Worm (Caenorhabditis elegans) whole organism, L4 larva: ENCODE measurements around the gene B0034.2.

Experiments used
- F37D6.2 ChIP-seq: sonication (generic microtip); optimal IDR thresholded peaks from 2 replicates; lab custom pipeline; 2016; ENCODE audit warnings: mild to moderate bottlenecking, missing genetic modification characterization, missing compliant biosample characterization
- F44E2.7 ChIP-seq: fragments of 200-800 bp; sonication (Bioruptor generic); IDR thresholded peaks from 2 replicates; pipeline ENCODE4 v2.1.2; 2022; ENCODE audit warnings: missing genetic modification characterization, missing compliant biosample characterization
- T20F7.1 ChIP-seq: fragments of 200-800 bp; sonication (Bioruptor generic); optimal IDR thresholded peaks from 2 replicates; lab custom pipeline; 2018; ENCODE audit warnings: mild to moderate bottlenecking, missing genetic modification characterization, missing compliant biosample characterization
- Y105C5A.15 ChIP-seq: fragments of 200-800 bp; sonication (Bioruptor generic); IDR thresholded peaks from 2 replicates; pipeline ENCODE4 v1.3.6; 2022; ENCODE audit warnings: missing genetic modification characterization, missing compliant biosample characterization
- Y48G9A.11 ChIP-seq: fragments of 200-800 bp; sonication (Bioruptor generic); IDR thresholded peaks from 2 replicates; pipeline ENCODE4 v1.3.6; 2022; ENCODE audit warnings: missing genetic modification reagents, missing genetic modification characterization, missing compliant biosample characterization
- aha-1 ChIP-seq: fragments of 150-350 bp; peaks from one replicate; lab custom pipeline; 2014; ENCODE audit warnings: missing biosample characterization, missing genetic modification characterization
- aly-2 ChIP-seq: sonication (generic microtip); optimal IDR thresholded peaks from 2 replicates; lab custom pipeline; 2018; ENCODE audit warnings: missing biosample characterization, missing genetic modification characterization
- ceh-32 ChIP-seq: sonication (generic microtip); optimal IDR thresholded peaks from 2 replicates; lab custom pipeline; 2016; ENCODE audit warnings: mild to moderate bottlenecking, missing genetic modification characterization, missing compliant biosample characterization; ENCODE audit not compliant: poor library complexity
- ces-1 ChIP-seq: fragments of 150-350 bp; sonication (generic microtip); optimal IDR thresholded peaks from 4 replicates; lab custom pipeline; 2014; ENCODE audit warnings: missing biosample characterization, missing genetic modification reagents, missing genetic modification characterization
- daf-12 ChIP-seq: fragments of 150-350 bp; optimal IDR thresholded peaks from 2 replicates; lab custom pipeline; 2014; ENCODE audit warnings: missing biosample characterization, missing genetic modification reagents, missing genetic modification characterization
- daf-16 ChIP-seq, 3 experiments: sonication (generic microtip); optimal IDR thresholded peaks; 2 replicates each; lab custom pipeline; 2016 to 2017; ENCODE audit warnings: missing genetic modification characterization in 3 of 3, missing genetic modification reagents in 3 of 3, mild to moderate bottlenecking in 2 of 3, missing compliant biosample characterization in 2 of 3, missing biosample characterization in 1 of 3, moderate library complexity in 1 of 3
- daf-19 ChIP-seq: fragments of 200-800 bp; sonication (Bioruptor generic); conservative IDR thresholded peaks from 2 replicates; pipeline ENCODE4 v1.3.6; 2022; ENCODE audit warnings: missing genetic modification characterization, missing compliant biosample characterization
- dpl-1 ChIP-seq: fragments of 150-350 bp; optimal IDR thresholded peaks from 2 replicates; lab custom pipeline; 2014; ENCODE audit warnings: missing biosample characterization, missing genetic modification reagents, missing genetic modification characterization
- dve-1 ChIP-seq: sonication (generic microtip); optimal IDR thresholded peaks from 2 replicates; lab custom pipeline; 2017; ENCODE audit warnings: antibody characterized with exemption, mild to moderate bottlenecking, missing genetic modification characterization, missing compliant biosample characterization; ENCODE audit not compliant: insufficient read depth
- egl-27 ChIP-seq: sonication (generic microtip); optimal IDR thresholded peaks from 3 replicates; lab custom pipeline; 2017; ENCODE audit warnings: missing biosample characterization, missing genetic modification reagents, missing genetic modification characterization
- fkh-10 ChIP-seq: fragments of 150-350 bp; optimal IDR thresholded peaks from 2 replicates; lab custom pipeline; 2014; ENCODE audit warnings: missing biosample characterization, missing genetic modification reagents, missing genetic modification characterization
- fos-1 ChIP-seq: fragments of 150-350 bp; optimal IDR thresholded peaks from 2 replicates; lab custom pipeline; 2014; ENCODE audit warnings: missing biosample characterization, missing genetic modification characterization
- hlh-11 ChIP-seq: fragments of 200-800 bp; sonication (Bioruptor generic); optimal IDR thresholded peaks from 2 replicates; lab custom pipeline; 2018; ENCODE audit warnings: mild to moderate bottlenecking, missing genetic modification characterization, missing compliant biosample characterization
- lim-7 ChIP-seq: fragments of 200-800 bp; sonication (Bioruptor generic); IDR thresholded peaks from 2 replicates; pipeline ENCODE4 v1.3.6; 2022; ENCODE audit warnings: missing genetic modification characterization, missing compliant biosample characterization
- lin-13 ChIP-seq: fragments of 150-350 bp; optimal IDR thresholded peaks from 2 replicates; lab custom pipeline; 2014; ENCODE audit warnings: missing biosample characterization, missing genetic modification reagents, missing genetic modification characterization
- lin-29 ChIP-seq: fragments of 200-800 bp; sonication (Bioruptor generic); IDR thresholded peaks from 2 replicates; pipeline ENCODE4 v1.3.6; 2022; ENCODE audit warnings: missing genetic modification reagents, missing genetic modification characterization, missing compliant biosample characterization
- lsy-2 ChIP-seq, 2 experiments: fragments of 150-350 bp in 1 of 2; sonication (generic microtip) in 1 of 2; optimal IDR thresholded peaks; 2 replicates each; lab custom pipeline; 2014 to 2017; ENCODE audit warnings: missing biosample characterization in 2 of 2, missing genetic modification characterization in 2 of 2
- mep-1 ChIP-seq: fragments of 150-350 bp; sonication (generic microtip); optimal IDR thresholded peaks from 3 replicates; lab custom pipeline; 2014; ENCODE audit warnings: missing biosample characterization, missing genetic modification characterization
- nhr-102 ChIP-seq: sonication (generic microtip); optimal IDR thresholded peaks from 2 replicates; lab custom pipeline; 2016; ENCODE audit warnings: mild to moderate bottlenecking, missing genetic modification characterization, moderate library complexity, missing compliant biosample characterization
- nhr-237 ChIP-seq: sonication (generic microtip); optimal IDR thresholded peaks from 2 replicates; lab custom pipeline; 2017; ENCODE audit warnings: missing biosample characterization, missing genetic modification characterization
- nhr-28 ChIP-seq: fragments of 150-350 bp; optimal IDR thresholded peaks from 2 replicates; lab custom pipeline; 2014; ENCODE audit warnings: missing biosample characterization, missing genetic modification characterization
- nhr-41 ChIP-seq: fragments of 200-800 bp; sonication (Bioruptor generic); IDR thresholded peaks from 2 replicates; pipeline ENCODE4 v1.3.6; 2022; ENCODE audit warnings: missing genetic modification reagents, missing genetic modification characterization, missing compliant biosample characterization
- nhr-48 ChIP-seq: sonication (generic microtip); optimal IDR thresholded peaks from 2 replicates; lab custom pipeline; 2016; ENCODE audit warnings: mild to moderate bottlenecking, missing genetic modification characterization, missing compliant biosample characterization
- nhr-6 ChIP-seq: fragments of 150-350 bp; optimal IDR thresholded peaks from 2 replicates; lab custom pipeline; 2014; ENCODE audit warnings: missing biosample characterization, missing genetic modification characterization
- nhr-77 ChIP-seq: fragments of 150-350 bp; optimal IDR thresholded peaks from 2 replicates; lab custom pipeline; 2014; ENCODE audit warnings: missing biosample characterization, missing genetic modification characterization
- pha-4 ChIP-seq, 2 experiments: fragments of 150-350 bp in 1 of 2; fragments of 200-800 bp in 1 of 2; sonication (Bioruptor generic) in 1 of 2; IDR thresholded peaks in 1 of 2; optimal IDR thresholded peaks in 1 of 2; 2 replicates each; pipeline versions ENCODE4 v1.3.6 to Lab custom; 2014 to 2022; ENCODE audit warnings: missing genetic modification characterization in 2 of 2, missing genetic modification reagents in 2 of 2, missing biosample characterization in 1 of 2, missing compliant biosample characterization in 1 of 2
- php-3 ChIP-seq: fragments of 200-800 bp; sonication (Bioruptor generic); IDR thresholded peaks from 2 replicates; pipeline ENCODE4 v1.3.6; 2022; ENCODE audit warnings: missing genetic modification reagents, missing genetic modification characterization, missing compliant biosample characterization
- pqm-1 ChIP-seq: sonication (generic microtip); optimal IDR thresholded peaks from 2 replicates; lab custom pipeline; 2017; ENCODE audit warnings: missing biosample characterization, missing genetic modification characterization
- set-16 ChIP-seq: fragments of 200-800 bp; sonication (Bioruptor generic); IDR thresholded peaks from 2 replicates; pipeline ENCODE4 v1.3.6; 2022; ENCODE audit warnings: missing genetic modification reagents, missing genetic modification characterization, missing compliant biosample characterization
- skn-1 ChIP-seq: fragments of 150-350 bp; optimal IDR thresholded peaks from 2 replicates; lab custom pipeline; 2014; ENCODE audit warnings: missing biosample characterization, missing genetic modification characterization
- snpc-1.2 ChIP-seq: fragments of 200-800 bp; sonication (Bioruptor generic); IDR thresholded peaks from 2 replicates; pipeline ENCODE4 v1.3.6; 2022; ENCODE audit warnings: missing genetic modification reagents, missing genetic modification characterization, missing compliant biosample characterization
- spr-1 ChIP-seq: sonication (generic microtip); optimal IDR thresholded peaks from 2 replicates; lab custom pipeline; 2016; ENCODE audit warnings: mild to moderate bottlenecking, missing genetic modification characterization, missing compliant biosample characterization
- tag-97 ChIP-seq: fragments of 200-800 bp; sonication (Bioruptor generic); IDR thresholded peaks from 2 replicates; pipeline ENCODE4 v1.3.6; 2022; ENCODE audit warnings: missing genetic modification characterization, missing compliant biosample characterization
- tra-1 ChIP-seq: fragments of 200-800 bp; sonication (Bioruptor generic); IDR thresholded peaks from 2 replicates; pipeline ENCODE4 v1.3.6; 2022; ENCODE audit warnings: missing genetic modification reagents, missing genetic modification characterization, missing compliant biosample characterization
- zfp-3 ChIP-seq: fragments of 200-800 bp; sonication (Bioruptor generic); conservative IDR thresholded peaks from 2 replicates; pipeline ENCODE4 v1.3.6; 2022; ENCODE audit warnings: missing genetic modification reagents, missing genetic modification characterization, missing compliant biosample characterization

B0034.2 gene

ce11 chrII:5901407-5902026 is 42.7 kb downstream of the B0034.2 start (continued):
- TF ChIP-seq snpc-1.2 (GFP tag; lab: Robert Waterston, UW) (no peak), F44E2.7 (GFP tag; lab: Robert Waterston, UW) (no peak), fos-1 (tag; lab: Kevin White, UChicago) (no peak), nhr-102 (tag; lab: Kevin White, UChicago) (peak; percentile 43), pha-4 (GFP tag; IDR thresholded peaks at IDR 0.05; lab: Robert Waterston, UW) (peak; percentile 61), pha-4 (tag; optimal IDR thresholded peaks at IDR 0.05; lab: Kevin White, UChicago) (no peak), aly-2 (tag; lab: Kevin White, UChicago) (no peak), dpl-1 (peak; percentile 16), Y105C5A.15 (no peak), zfp-3 (GFP tag; lab: Robert Waterston, UW) (no peak), T20F7.1 (GFP tag; lab: Kevin White, UChicago) (no peak), fkh-10 (GFP tag; lab: Kevin White, UChicago) (no peak), dve-1 (tag; lab: Kevin White, UChicago) (peak; percentile 56), lsy-2 (tag; optimal IDR thresholded peaks at IDR 0.05; lab: Kevin White, UChicago) (peak in 1 of 2 experiments; percentile 15), ces-1 (no peak), lin-29 (GFP tag; lab: Robert Waterston, UW) (0 out of 2 replicates have a peak, but pooled peaks have one; percentile 43), set-16 (GFP tag; lab: Robert Waterston, UW) (peak; percentile 99), mep-1 (tag; lab: Kevin White, UChicago) (peak; percentile 65), lin-13 (GFP tag; lab: Kevin White, UChicago) (no peak), nhr-41 (GFP tag; lab: Robert Waterston, UW) (no peak), egl-27 (tag; lab: Kevin White, UChicago) (no peak), daf-19 (GFP tag; lab: Robert Waterston, UW) (no peak), nhr-6 (no peak), nhr-48 (peak; percentile 71), lim-7 (GFP tag; lab: Robert Waterston, UW) (no peak), spr-1 (tag; lab: Kevin White, UChicago) (peak; percentile 58), ceh-32 (tag; lab: Kevin White, UChicago) (peak; percentile 27), daf-12 (no peak), Y48G9A.11 (GFP tag; lab: Robert Waterston, UW) (no peak)

ce11 chrII:5899865-5900486 is 44.2 kb downstream of the B0034.2 start:
- TF ChIP-seq tag-97 (no peak), nhr-28 (tag; lab: Kevin White, UChicago) (peak; percentile 67), tra-1 (GFP tag; lab: Robert Waterston, UW) (no peak), pqm-1 (tag; lab: Kevin White, UChicago) (peak; percentile 30), daf-16 (GFP tag; optimal IDR thresholded peaks at IDR 0.05; lab: Kevin White, UChicago) (no peak), daf-16 (tag; optimal IDR thresholded peaks at IDR 0.05; lab: Kevin White, UChicago) (peak; percentile 29), nhr-6 (no peak), F37D6.2 (tag; lab: Kevin White, UChicago) (no peak), nhr-237 (tag; lab: Kevin White, UChicago) (no peak), aha-1 (tag; lab: Kevin White, UChicago) (peak; percentile 97), nhr-77 (tag; lab: Kevin White, UChicago) (no peak), php-3 (GFP tag; lab: Robert Waterston, UW) (no peak), skn-1 (tag; lab: Kevin White, UChicago) (no peak), hlh-11 (peak; percentile 25), mep-1 (tag; lab: Kevin White, UChicago) (no peak)
